Worm (Caenorhabditis elegans) whole organism, young adult: Measurements from ENCODE around the gene col-38.
A peak's percentile ranks its signal among the peaks of the same experiment; 100 is the strongest.

Source experiments
- F10E7.11 ChIP-seq: sonication (generic microtip); optimal IDR thresholded peaks from 2 replicates; lab custom pipeline; 2017; ENCODE audit warnings: mild to moderate bottlenecking, missing genetic modification characterization, moderate library complexity, missing compliant biosample characterization
- F23B12.7 ChIP-seq: sonication (generic microtip); optimal IDR thresholded peaks from 2 replicates; lab custom pipeline; 2017; ENCODE audit warnings: missing genetic modification characterization, mild to moderate bottlenecking, missing compliant biosample characterization, antibody characterized with exemption, moderate library complexity; ENCODE audit not compliant: insufficient read depth
- F37B4.10 ChIP-seq: fragments of 200-800 bp; sonication (Bioruptor generic); IDR thresholded peaks from 2 replicates; pipeline ENCODE4 v1.3.6; 2022; ENCODE audit warnings: missing genetic modification characterization, missing compliant biosample characterization
- F39B2.1 ChIP-seq: fragments of 200-800 bp; sonication (Bioruptor generic); IDR thresholded peaks from 2 replicates; pipeline ENCODE4 v1.3.6; 2022; ENCODE audit warnings: missing genetic modification reagents, missing genetic modification characterization, missing compliant biosample characterization
- F49E8.2 ChIP-seq: sonication (generic microtip); optimal IDR thresholded peaks from 3 replicates; lab custom pipeline; 2017; ENCODE audit warnings: missing genetic modification characterization, mild to moderate bottlenecking, missing compliant biosample characterization, antibody characterized with exemption, moderate library complexity; ENCODE audit not compliant: insufficient read depth
- F52B5.7 ChIP-seq: sonication (generic microtip); optimal IDR thresholded peaks from 2 replicates; lab custom pipeline; 2016; ENCODE audit warnings: mild to moderate bottlenecking, missing genetic modification characterization, missing compliant biosample characterization
- F55B11.4 ChIP-seq: sonication (generic microtip); optimal IDR thresholded peaks from 2 replicates; lab custom pipeline; 2016; ENCODE audit warnings: missing compliant biosample characterization, missing genetic modification characterization, borderline replicate concordance; ENCODE audit not compliant: insufficient read depth
- Y53G8AR.9 ChIP-seq: fragments of 200-800 bp; sonication (Bioruptor generic); conservative IDR thresholded peaks from 2 replicates; pipeline ENCODE4 v1.3.6; 2022; ENCODE audit warnings: missing genetic modification reagents, missing genetic modification characterization, missing compliant biosample characterization
- Y95B8A.8 ChIP-seq: fragments of 200-800 bp; sonication (Bioruptor generic); IDR thresholded peaks from 2 replicates; pipeline ENCODE4 v1.3.6; 2022; ENCODE audit warnings: missing genetic modification reagents, missing genetic modification characterization, missing compliant biosample characterization
- akir-1 ChIP-seq: fragments of 200-800 bp; sonication (Bioruptor generic); optimal IDR thresholded peaks from 2 replicates; lab custom pipeline; 2018; ENCODE audit warnings: mild to moderate bottlenecking, missing genetic modification characterization, moderate library complexity, missing compliant biosample characterization
- attf-3 ChIP-seq: fragments of 200-800 bp; sonication (Bioruptor generic); conservative IDR thresholded peaks from 2 replicates; pipeline ENCODE4 v1.3.6; 2022; ENCODE audit warnings: missing genetic modification reagents, missing genetic modification characterization, missing compliant biosample characterization
- attf-5 ChIP-seq: fragments of 200-800 bp; sonication (Bioruptor generic); optimal IDR thresholded peaks from 2 replicates; lab custom pipeline; 2018; ENCODE audit warnings: mild to moderate bottlenecking, missing genetic modification characterization, missing compliant biosample characterization
- attf-6 ChIP-seq: fragments of 200-800 bp; sonication (Bioruptor generic); IDR thresholded peaks from 2 replicates; pipeline ENCODE4 v1.3.6; 2022; ENCODE audit warnings: missing genetic modification reagents, missing genetic modification characterization, missing compliant biosample characterization
- bed-1 ChIP-seq: fragments of 200-800 bp; sonication (Bioruptor generic); IDR thresholded peaks from 2 replicates; pipeline ENCODE4 v1.3.6; 2022; ENCODE audit warnings: missing genetic modification reagents, missing genetic modification characterization, missing compliant biosample characterization
- bed-2 ChIP-seq: fragments of 200-800 bp; sonication (Bioruptor generic); IDR thresholded peaks from 2 replicates; pipeline ENCODE4 v1.3.6; 2022; ENCODE audit warnings: missing genetic modification reagents, missing genetic modification characterization, missing compliant biosample characterization
- cebp-1 ChIP-seq, 2 experiments: fragments of 200-800 bp in 1 of 2; sonication (Bioruptor generic) in 1 of 2; sonication (generic microtip) in 1 of 2; IDR thresholded peaks in 1 of 2; optimal IDR thresholded peaks in 1 of 2; 2 replicates each; pipeline versions ENCODE4 v1.3.6 to Lab custom; 2017 to 2022; ENCODE audit warnings: missing compliant biosample characterization in 2 of 2, missing genetic modification characterization in 2 of 2, mild to moderate bottlenecking in 1 of 2, missing genetic modification reagents in 1 of 2, moderate library complexity in 1 of 2
- ceh-100 ChIP-seq: fragments of 200-800 bp; sonication (Bioruptor generic); IDR thresholded peaks from 2 replicates; pipeline ENCODE4 v1.3.6; 2022; ENCODE audit warnings: missing genetic modification reagents, missing genetic modification characterization, missing compliant biosample characterization
- die-1 ChIP-seq: sonication (generic microtip); optimal IDR thresholded peaks from 2 replicates; lab custom pipeline; 2016; ENCODE audit warnings: missing genotype, mild to moderate bottlenecking, missing genetic modification characterization, missing compliant biosample characterization
- dpl-1 ChIP-seq: fragments of 150-350 bp; optimal IDR thresholded peaks from 2 replicates; lab custom pipeline; 2014; ENCODE audit warnings: missing biosample characterization, missing genetic modification reagents, missing genetic modification characterization
- ets-4 ChIP-seq: fragments of 200-800 bp; sonication (Bioruptor generic); optimal IDR thresholded peaks from 2 replicates; lab custom pipeline; 2018; ENCODE audit warnings: mild to moderate bottlenecking, missing genetic modification characterization, missing compliant biosample characterization
- him-1 ChIP-seq: sonication (generic microtip); optimal IDR thresholded peaks from 2 replicates; lab custom pipeline; 2016; ENCODE audit warnings: missing genotype, missing genetic modification reagents, missing genetic modification characterization, missing compliant biosample characterization
- hmg-1.2 ChIP-seq: fragments of 200-800 bp; sonication (Bioruptor generic); IDR thresholded peaks from 2 replicates; pipeline ENCODE4 v1.3.6; 2022; ENCODE audit warnings: missing genetic modification reagents, missing genetic modification characterization, missing compliant biosample characterization
- hsf-1 ChIP-seq: fragments of 200-800 bp; sonication (Bioruptor generic); IDR thresholded peaks from 2 replicates; pipeline ENCODE4 v1.3.6; 2022; ENCODE audit warnings: missing genetic modification reagents, missing genetic modification characterization, missing compliant biosample characterization
- let-607 ChIP-seq, 2 experiments: fragments of 200-800 bp in 1 of 2; sonication (Bioruptor generic) in 1 of 2; sonication (generic microtip) in 1 of 2; optimal IDR thresholded peaks; 2 replicates each; lab custom pipeline; 2016 to 2018; ENCODE audit warnings: mild to moderate bottlenecking in 2 of 2, missing compliant biosample characterization in 2 of 2, missing genetic modification characterization in 2 of 2, moderate library complexity in 2 of 2, missing genotype in 1 of 2
- lin-40 ChIP-seq: sonication (generic microtip); optimal IDR thresholded peaks from 2 replicates; lab custom pipeline; 2016; ENCODE audit warnings: missing genetic modification characterization, mild to moderate bottlenecking, missing compliant biosample characterization, missing genotype, missing genetic modification reagents
- madf-6 ChIP-seq: fragments of 200-800 bp; sonication (Bioruptor generic); IDR thresholded peaks from 2 replicates; pipeline ENCODE4 v1.3.6; 2022; ENCODE audit warnings: missing genetic modification reagents, missing genetic modification characterization, missing compliant biosample characterization
- mxl-1 ChIP-seq: sonication (generic microtip); optimal IDR thresholded peaks from 2 replicates; lab custom pipeline; 2016; ENCODE audit warnings: missing genetic modification characterization, missing compliant biosample characterization
- nfya-1 ChIP-seq: sonication (generic microtip); optimal IDR thresholded peaks from 2 replicates; lab custom pipeline; 2017; ENCODE audit warnings: antibody characterized with exemption, missing compliant biosample characterization, missing genetic modification characterization, borderline replicate concordance; ENCODE audit not compliant: insufficient read depth
- nfyb-1 ChIP-seq: fragments of 200-800 bp; sonication (Bioruptor generic); IDR thresholded peaks from 2 replicates; pipeline ENCODE4 v1.3.6; 2022; ENCODE audit warnings: missing genetic modification reagents, missing genetic modification characterization, missing compliant biosample characterization
- snpc-1.3 ChIP-seq: sonication (generic microtip); optimal IDR thresholded peaks from 2 replicates; lab custom pipeline; 2017; ENCODE audit warnings: missing genetic modification characterization, mild to moderate bottlenecking, missing compliant biosample characterization, antibody characterized with exemption, moderate library complexity, missing genotype, missing genetic modification reagents; ENCODE audit not compliant: insufficient read depth
- snpc-3.4 ChIP-seq: sonication (generic microtip); optimal IDR thresholded peaks from 2 replicates; lab custom pipeline; 2017; ENCODE audit warnings: missing genetic modification characterization, mild to moderate bottlenecking, missing compliant biosample characterization, antibody characterized with exemption, moderate library complexity, missing genotype, missing genetic modification reagents
- tbx-9 ChIP-seq: sonication (generic microtip); optimal IDR thresholded peaks from 2 replicates; lab custom pipeline; 2016; ENCODE audit warnings: borderline replicate concordance, missing genetic modification characterization, inconsistent platforms, missing compliant biosample characterization
- tlf-1 ChIP-seq: fragments of 200-800 bp; sonication (Bioruptor generic); optimal IDR thresholded peaks from 2 replicates; lab custom pipeline; 2018; ENCODE audit warnings: mild to moderate bottlenecking, missing genetic modification characterization, missing compliant biosample characterization
- unc-130 ChIP-seq: sonication (generic microtip); optimal IDR thresholded peaks from 2 replicates; lab custom pipeline; 2016; ENCODE audit warnings: missing genetic modification reagents, missing genetic modification characterization, missing compliant biosample characterization
- ztf-22 ChIP-seq: fragments of 200-800 bp; sonication (Bioruptor generic); optimal IDR thresholded peaks from 2 replicates; lab custom pipeline; 2018; ENCODE audit warnings: mild to moderate bottlenecking, missing genetic modification characterization, moderate library complexity, missing compliant biosample characterization
- ztf-25 ChIP-seq: fragments of 200-800 bp; sonication (Bioruptor generic); IDR thresholded peaks from 2 replicates; pipeline ENCODE4 v1.3.6; 2022; ENCODE audit warnings: missing genetic modification reagents, missing genetic modification characterization, missing compliant biosample characterization
- ztf-28 ChIP-seq: fragments of 200-800 bp; sonication (Bioruptor generic); IDR thresholded peaks from 2 replicates; pipeline ENCODE4 v1.3.6; 2022; ENCODE audit warnings: missing genetic modification reagents, missing genetic modification characterization, missing compliant biosample characterization
- ztf-3 ChIP-seq: fragments of 200-800 bp; sonication (Bioruptor generic); optimal IDR thresholded peaks from 2 replicates; lab custom pipeline; 2018; ENCODE audit warnings: mild to moderate bottlenecking, missing genetic modification characterization, missing compliant biosample characterization

Gene col-38

DNA sequence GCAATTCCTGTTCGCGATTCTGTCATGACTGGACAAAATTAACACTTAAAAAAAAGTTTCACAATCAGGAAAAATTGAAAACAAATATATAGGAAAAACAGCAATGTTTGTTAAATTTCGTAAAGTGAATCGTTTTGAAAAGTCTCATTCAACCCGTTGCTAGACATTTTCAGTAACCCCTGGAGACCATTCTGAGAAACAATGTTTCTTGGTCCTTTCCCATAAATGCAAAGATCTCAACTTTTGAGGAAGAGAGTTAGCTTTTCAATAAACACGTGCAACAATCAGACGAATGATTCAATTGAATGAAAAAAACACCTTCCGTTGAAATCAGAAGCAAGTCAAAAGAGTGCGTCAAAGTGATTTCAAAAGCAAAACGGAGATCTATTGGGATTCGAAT is 41.2 kb upstream of the col-38 start, which contains the start of gene F28C6.9:
F28C6.9 (minus strand) TSS at position 101 of the 400 bp plus-strand sequence.
- no peak for TF ChIP-seq bed-2 (GFP tag; lab: Robert Waterston, UW)
- no peak for TF ChIP-seq nfyb-1
- no peak for TF ChIP-seq F52B5.7 (tag; lab: Kevin White, UChicago)
- TF ChIP-seq ztf-22 (GFP tag; lab: Kevin White, UChicago) = no peak
- TF ChIP-seq Y53G8AR.9 (GFP tag; lab: Robert Waterston, UW) = no peak

DNA sequence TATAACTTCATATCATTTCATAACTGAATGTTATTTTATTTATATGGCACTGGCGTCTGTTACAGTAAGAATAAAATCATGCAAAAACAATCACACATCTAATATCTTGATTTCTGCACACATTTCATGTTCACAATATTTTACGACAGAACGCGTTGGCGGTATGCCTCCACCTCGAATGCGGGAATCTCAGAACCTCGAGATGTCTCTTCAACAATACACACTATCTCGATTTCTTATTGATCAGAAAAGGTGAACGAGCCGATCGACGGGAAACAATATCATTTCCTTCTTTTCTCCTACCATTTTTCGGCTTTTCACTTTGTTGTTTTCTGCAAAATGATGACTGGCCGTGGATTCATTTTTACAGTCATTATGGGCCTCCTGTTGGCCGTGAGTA is 38.8 kb upstream of the col-38 start, which contains the start of gene F28C6.10:
F28C6.10 (plus strand) TSS at position 301 of the 400 bp plus-strand sequence.
- TF ChIP-seq unc-130 (no peak), him-1 (peak; percentile 28)

DNA sequence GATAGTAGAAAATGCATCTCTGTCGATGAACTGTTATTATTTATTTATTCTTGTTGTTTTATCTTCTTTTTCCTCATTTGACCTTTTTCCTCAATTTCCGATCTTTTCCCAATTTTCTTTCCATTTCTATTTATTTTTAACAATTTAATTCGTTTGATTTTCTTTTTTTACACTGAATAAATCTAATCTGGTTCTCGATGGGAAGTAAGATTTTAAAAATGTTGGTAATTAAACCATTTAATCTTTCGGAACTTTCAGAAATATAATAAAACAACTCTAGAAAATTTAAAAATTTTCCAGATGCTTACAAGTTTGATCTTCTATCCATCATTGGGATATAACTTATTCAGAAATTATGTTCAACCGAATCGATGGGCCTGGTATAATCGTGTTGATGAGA is 37.7 kb upstream of the col-38 start, which contains the start of gene F28C6.8:
F28C6.8 (plus strand) TSS at position 301 of the 400 bp plus-strand sequence.
- TF ChIP-seq F49E8.2 (tag; lab: Kevin White, UChicago) = peak; percentile 16
- no peak for TF ChIP-seq ztf-25 (GFP tag; lab: Robert Waterston, UW)

DNA sequence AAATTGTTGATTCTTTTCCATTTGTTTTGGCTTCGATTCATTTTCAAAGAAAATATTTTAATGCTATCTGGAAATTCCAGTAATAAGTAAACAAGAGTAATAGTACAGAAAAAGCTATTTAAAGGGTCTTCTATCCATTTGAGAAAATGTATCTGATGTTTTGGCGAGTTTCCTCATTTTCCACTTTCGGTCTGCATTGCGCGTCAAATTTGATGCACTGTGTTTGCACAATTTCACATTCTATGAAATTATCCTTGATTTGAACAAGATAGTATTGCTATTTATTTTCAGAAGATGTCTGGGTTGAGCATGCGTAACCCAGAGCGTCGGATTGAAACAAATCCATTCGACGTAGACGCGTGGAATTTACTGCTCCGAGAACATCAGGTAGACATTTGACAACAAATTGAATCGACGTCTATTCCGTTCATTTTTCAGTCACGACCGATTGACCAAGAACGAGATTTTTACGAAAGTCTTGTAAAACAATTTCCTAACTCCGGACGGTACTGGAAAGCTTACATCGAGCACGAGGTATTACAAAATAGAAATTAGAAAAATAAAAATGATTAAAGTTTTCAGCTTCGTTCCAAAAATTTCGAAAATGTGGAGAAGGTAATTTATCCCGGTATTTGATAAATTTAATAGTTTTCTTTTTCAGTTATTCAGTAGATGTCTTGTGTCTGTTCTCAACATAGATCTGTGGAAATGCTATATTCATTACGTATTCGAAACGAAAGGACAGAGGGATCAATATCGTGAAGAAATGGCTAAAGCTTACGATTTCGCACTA is 34.9 kb upstream of the col-38 start, which contains the start of gene suf-1:
suf-1 (plus strand) TSS at position 280 of the 793 bp plus-strand sequence.
- no peak for TF ChIP-seq ztf-28 (GFP tag; lab: Robert Waterston, UW)
- no peak for TF ChIP-seq dpl-1
- peak; percentile 39; the same call in 1 of the 2 replicates for TF ChIP-seq nfyb-1
- TF ChIP-seq ztf-3 (GFP tag; lab: Kevin White, UChicago) = no peak
- no peak for TF ChIP-seq F10E7.11
- TF ChIP-seq madf-6 = peak; percentile 85
- peak; percentile 2 for TF ChIP-seq snpc-1.3
- no peak for TF ChIP-seq cebp-1 (GFP tag; IDR thresholded peaks at IDR 0.05; lab: Robert Waterston, UW)
- TF ChIP-seq cebp-1 (tag; optimal IDR thresholded peaks at IDR 0.05; lab: Kevin White, UChicago) = no peak
- TF ChIP-seq Y95B8A.8 = 0 out of 2 replicates have a peak, but pooled peaks have one; percentile 34
- peak; percentile 29 for TF ChIP-seq mxl-1 (tag; lab: Kevin White, UChicago)
- peak; percentile 79 for TF ChIP-seq hsf-1 (GFP tag; lab: Robert Waterston, UW)
- TF ChIP-seq F23B12.7 (tag; lab: Kevin White, UChicago) = peak; percentile 61
- 0 out of 2 replicates have a peak, but pooled peaks have one; percentile 20 for TF ChIP-seq bed-1 (GFP tag; lab: Robert Waterston, UW)
- no peak for TF ChIP-seq nfya-1 (tag; lab: Kevin White, UChicago)
- peak; percentile 37 for TF ChIP-seq die-1 (tag; lab: Kevin White, UChicago)
- peak; percentile 24 for TF ChIP-seq attf-5 (GFP tag; lab: Kevin White, UChicago)
- TF ChIP-seq akir-1 (GFP tag; lab: Kevin White, UChicago) = no peak
- no peak for TF ChIP-seq ets-4 (GFP tag; lab: Kevin White, UChicago)
- peak; percentile 94 for TF ChIP-seq F49E8.2 (tag; lab: Kevin White, UChicago)
- TF ChIP-seq ceh-100 = peak; percentile 32; the same call in 1 of the 2 replicates
- TF ChIP-seq tbx-9 (tag; lab: Kevin White, UChicago) = no peak
- no peak for TF ChIP-seq attf-3 (GFP tag; lab: Robert Waterston, UW)
- no peak for TF ChIP-seq F55B11.4
- no peak for TF ChIP-seq let-607 (tag; optimal IDR thresholded peaks at IDR 0.05; lab: Kevin White, UChicago)
- TF ChIP-seq lin-40 (tag; lab: Kevin White, UChicago) = no peak
- no peak for TF ChIP-seq F39B2.1 (GFP tag; lab: Robert Waterston, UW)
- peak; percentile 73 for TF ChIP-seq attf-6 (GFP tag; lab: Robert Waterston, UW)
- peak; percentile 49; the same call in 1 of the 2 replicates for TF ChIP-seq hmg-1.2 (GFP tag; lab: Robert Waterston, UW)
- no peak for TF ChIP-seq F37B4.10 (GFP tag; lab: Robert Waterston, UW)
- peak; percentile 80 for TF ChIP-seq snpc-3.4
- peak; percentile 79 for TF ChIP-seq tlf-1 (GFP tag; lab: Kevin White, UChicago)
